Worm (Caenorhabditis elegans) whole organism, L2 larva: ENCODE data around the gene spp-14.

Source experiments
- C34F6.9 ChIP-seq: fragments of 150-350 bp; optimal IDR thresholded peaks from 2 replicates; lab custom pipeline; 2014; ENCODE audit warnings: missing biosample characterization, missing genetic modification characterization
- R02D3.7 ChIP-seq: fragments of 150-350 bp; optimal IDR thresholded peaks from 2 replicates; lab custom pipeline; 2014; ENCODE audit warnings: missing biosample characterization, missing genetic modification characterization
- ZK546.5 ChIP-seq: sonication (generic microtip); optimal IDR thresholded peaks from 2 replicates; lab custom pipeline; 2017; ENCODE audit warnings: missing biosample characterization, missing genetic modification characterization
- alr-1 ChIP-seq: fragments of 150-350 bp; optimal IDR thresholded peaks from 2 replicates; lab custom pipeline; 2014; ENCODE audit warnings: missing biosample characterization, missing genetic modification characterization
- aly-2 ChIP-seq: fragments of 150-350 bp; optimal IDR thresholded peaks from 2 replicates; lab custom pipeline; 2014; ENCODE audit warnings: missing biosample characterization, missing genetic modification characterization
- ama-1 ChIP-seq: fragments of 150-350 bp; optimal IDR thresholded peaks from 2 replicates; lab custom pipeline; 2018; ENCODE audit warnings: inconsistent platforms
- blmp-1 ChIP-seq: sonication (generic microtip); optimal IDR thresholded peaks from 2 replicates; lab custom pipeline; 2017; ENCODE audit warnings: missing genetic modification characterization, mild to moderate bottlenecking, missing compliant biosample characterization, antibody characterized with exemption, moderate library complexity; ENCODE audit not compliant: insufficient read depth
- ceh-16 ChIP-seq: fragments of 150-350 bp; optimal IDR thresholded peaks from 2 replicates; lab custom pipeline; 2014; ENCODE audit warnings: missing biosample characterization, missing genetic modification characterization
- ceh-82 ChIP-seq: fragments of 150-350 bp; optimal IDR thresholded peaks from 2 replicates; lab custom pipeline; 2014; ENCODE audit warnings: missing biosample characterization, missing genetic modification characterization
- crh-2 ChIP-seq: sonication (generic microtip); optimal IDR thresholded peaks from 2 replicates; lab custom pipeline; 2017; ENCODE audit warnings: missing biosample characterization, missing genetic modification characterization
- elt-1 ChIP-seq: fragments of 150-350 bp; optimal IDR thresholded peaks from 2 replicates; lab custom pipeline; 2014; ENCODE audit warnings: missing biosample characterization, missing genetic modification characterization
- elt-3 ChIP-seq: sonication (generic microtip); optimal IDR thresholded peaks from 2 replicates; lab custom pipeline; 2017; ENCODE audit warnings: missing biosample characterization, missing genetic modification characterization
- fos-1 ChIP-seq: fragments of 150-350 bp; optimal IDR thresholded peaks from 2 replicates; lab custom pipeline; 2014; ENCODE audit warnings: missing biosample characterization, missing genetic modification characterization
- gmeb-1 ChIP-seq: fragments of 150-350 bp; optimal IDR thresholded peaks from 2 replicates; lab custom pipeline; 2014; ENCODE audit warnings: missing biosample characterization, missing genetic modification characterization
- lin-39 ChIP-seq: fragments of 150-350 bp; optimal IDR thresholded peaks from 2 replicates; lab custom pipeline; 2014; ENCODE audit warnings: missing biosample characterization, missing genetic modification reagents, missing genetic modification characterization
- lsy-2 ChIP-seq, 2 experiments: fragments of 150-350 bp in 1 of 2; sonication (generic microtip) in 1 of 2; optimal IDR thresholded peaks; 2 replicates each; lab custom pipeline; 2014 to 2017; ENCODE audit warnings: missing biosample characterization in 2 of 2, missing genetic modification characterization in 2 of 2
- mab-5 ChIP-seq: fragments of 150-350 bp; optimal IDR thresholded peaks from 2 replicates; lab custom pipeline; 2014; ENCODE audit warnings: missing biosample characterization, missing genetic modification characterization
- mdl-1 ChIP-seq, 2 experiments: fragments of 150-350 bp in 1 of 2; sonication (generic microtip) in 1 of 2; optimal IDR thresholded peaks; 2 replicates each; lab custom pipeline; 2017; ENCODE audit warnings: missing biosample characterization in 2 of 2, missing genetic modification characterization in 2 of 2
- nhr-10 ChIP-seq: sonication (generic microtip); optimal IDR thresholded peaks from 2 replicates; lab custom pipeline; 2017; ENCODE audit warnings: missing biosample characterization, missing genetic modification characterization
- nhr-11 ChIP-seq: fragments of 150-350 bp; optimal IDR thresholded peaks from 2 replicates; lab custom pipeline; 2014; ENCODE audit warnings: missing biosample characterization, missing genetic modification characterization
- nhr-12 ChIP-seq: fragments of 150-350 bp; optimal IDR thresholded peaks from 2 replicates; lab custom pipeline; 2014; ENCODE audit warnings: missing biosample characterization, missing genetic modification characterization
- nhr-129 ChIP-seq: fragments of 150-350 bp; optimal IDR thresholded peaks from 2 replicates; lab custom pipeline; 2014; ENCODE audit warnings: missing biosample characterization, missing genetic modification characterization
- nhr-21 ChIP-seq: fragments of 150-350 bp; optimal IDR thresholded peaks from 2 replicates; lab custom pipeline; 2014; ENCODE audit warnings: missing biosample characterization, missing genetic modification characterization
- nhr-23 ChIP-seq: fragments of 150-350 bp; optimal IDR thresholded peaks from 2 replicates; lab custom pipeline; 2014; ENCODE audit warnings: missing biosample characterization, missing genetic modification reagents, missing genetic modification characterization
- nhr-237 ChIP-seq: fragments of 150-350 bp; optimal IDR thresholded peaks from 2 replicates; lab custom pipeline; 2014; ENCODE audit warnings: missing biosample characterization, missing genetic modification characterization
- nhr-25 ChIP-seq: fragments of 150-350 bp; sonication (generic microtip); optimal IDR thresholded peaks from 3 replicates; lab custom pipeline; 2014; ENCODE audit warnings: missing biosample characterization, missing genetic modification characterization
- nhr-6 ChIP-seq: fragments of 150-350 bp; optimal IDR thresholded peaks from 2 replicates; lab custom pipeline; 2014; ENCODE audit warnings: missing biosample characterization, missing genetic modification characterization
- nhr-77 ChIP-seq: fragments of 150-350 bp; optimal IDR thresholded peaks from 2 replicates; lab custom pipeline; 2014; ENCODE audit warnings: missing biosample characterization, missing genetic modification characterization
- peb-1 ChIP-seq: fragments of 150-350 bp; optimal IDR thresholded peaks from 2 replicates; lab custom pipeline; 2014; ENCODE audit warnings: missing biosample characterization, missing genetic modification characterization
- sma-3 ChIP-seq: sonication (generic microtip); optimal IDR thresholded peaks from 2 replicates; lab custom pipeline; 2016; ENCODE audit warnings: missing genetic modification reagents, missing genetic modification characterization, missing compliant biosample characterization
- snpc-4 ChIP-seq: fragments of 150-350 bp; optimal IDR thresholded peaks from 2 replicates; lab custom pipeline; 2014; ENCODE audit warnings: missing biosample characterization, missing genetic modification characterization
- unc-39 ChIP-seq: fragments of 150-350 bp; optimal IDR thresholded peaks from 2 replicates; lab custom pipeline; 2014; ENCODE audit warnings: missing biosample characterization, missing genetic modification characterization
- unc-55 ChIP-seq: fragments of 150-350 bp; sonication (generic microtip); optimal IDR thresholded peaks from 3 replicates; lab custom pipeline; 2014; ENCODE audit warnings: missing biosample characterization, missing genetic modification reagents, missing genetic modification characterization
- zag-1 ChIP-seq: fragments of 150-350 bp; optimal IDR thresholded peaks from 2 replicates; lab custom pipeline; 2014; ENCODE audit warnings: missing biosample characterization, missing genetic modification characterization
- ztf-1 ChIP-seq: fragments of 200-800 bp; sonication (Bioruptor generic); conservative IDR thresholded peaks from 2 replicates; pipeline ENCODE4 v1.3.6; 2022; ENCODE audit warnings: missing genetic modification characterization, missing compliant biosample characterization
- ztf-11 ChIP-seq: sonication (generic microtip); optimal IDR thresholded peaks from 2 replicates; lab custom pipeline; 2017; ENCODE audit warnings: missing biosample characterization, missing genetic modification characterization
- ztf-4 ChIP-seq: fragments of 150-350 bp; optimal IDR thresholded peaks from 2 replicates; lab custom pipeline; 2014; ENCODE audit warnings: missing biosample characterization, missing genetic modification characterization

spp-14 gene

DNA sequence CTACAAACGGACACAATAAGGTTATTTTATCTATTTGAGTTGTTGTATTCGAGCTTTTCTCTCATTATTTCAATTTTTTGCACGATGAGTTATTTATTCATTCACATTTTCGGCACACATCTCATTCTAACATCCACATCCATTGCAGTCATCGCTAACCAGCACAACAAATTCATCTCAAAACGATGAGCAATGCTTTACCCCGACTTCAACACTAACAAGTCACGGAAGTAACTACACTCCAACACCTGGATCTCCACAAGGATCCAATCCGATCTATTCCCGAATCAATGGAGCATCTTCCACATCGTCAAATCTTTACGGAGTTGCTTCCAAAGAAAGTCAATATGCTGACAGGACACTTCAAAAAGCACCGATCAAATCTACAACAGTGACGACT, 1.7 kb upstream of the spp-14 start:
- no peak for TF ChIP-seq blmp-1
- no peak for TF ChIP-seq nhr-25 (tag; lab: Kevin White, UChicago)
- TF ChIP-seq aly-2 (tag; lab: Kevin White, UChicago) = no peak
- TF ChIP-seq elt-3 (tag; lab: Kevin White, UChicago) = no peak
- no peak for TF ChIP-seq mdl-1 (tag; optimal IDR thresholded peaks at IDR 0.05; lab: Kevin White, UChicago)
- TF ChIP-seq nhr-129 = no peak
- no peak for TF ChIP-seq peb-1 (tag; lab: Kevin White, UChicago)
- TF ChIP-seq ceh-82 = no peak
- no peak for TF ChIP-seq nhr-6 (tag; lab: Kevin White, UChicago)
- no peak for TF ChIP-seq zag-1 (tag; lab: Kevin White, UChicago)
- TF ChIP-seq nhr-23 = no peak
- TF ChIP-seq snpc-4 (tag; lab: Kevin White, UChicago) = no peak

DNA sequence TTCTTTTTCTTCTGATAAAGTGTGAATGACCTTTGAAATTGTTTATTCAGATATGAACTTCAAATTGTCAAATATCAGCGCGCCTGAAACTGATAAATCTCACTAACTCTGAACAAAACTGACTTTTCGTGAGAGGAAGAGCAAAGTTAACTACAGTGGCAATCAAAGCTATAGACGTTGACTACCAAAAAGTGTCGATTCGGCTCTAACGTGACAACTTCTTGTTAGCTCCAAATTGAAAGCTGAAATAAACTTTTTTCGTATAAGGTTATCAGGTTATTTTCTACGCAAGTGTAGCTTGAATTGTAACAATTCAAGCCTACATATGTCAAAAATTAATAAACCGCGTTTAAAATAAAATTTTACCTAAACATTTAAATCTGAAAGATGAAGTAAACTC, 572 bp downstream of the spp-14 start:
- TF ChIP-seq nhr-129 = no peak
- TF ChIP-seq gmeb-1 = peak; percentile 34
- peak; percentile 15 for TF ChIP-seq crh-2 (tag; lab: Kevin White, UChicago)

DNA sequence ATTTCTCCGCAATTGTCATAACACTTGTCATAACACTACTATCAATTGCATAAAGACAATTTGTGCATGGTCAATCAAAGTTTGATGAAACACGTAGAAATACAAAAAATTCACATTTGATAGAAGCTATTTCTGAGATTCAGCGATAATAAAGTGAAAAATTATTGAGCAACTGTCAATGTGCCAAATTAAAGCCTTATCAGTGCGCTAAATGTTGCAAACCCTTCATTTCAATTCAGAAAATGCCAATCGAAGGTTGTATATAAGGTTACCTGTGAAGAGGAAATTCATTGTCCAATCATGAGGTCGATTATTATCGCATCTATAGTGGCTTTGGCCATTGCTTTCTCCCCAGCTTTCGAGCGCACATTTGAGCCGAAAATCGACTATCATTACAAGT, 1.8 kb downstream of the spp-14 start, which contains the start of gene vit-1:
Gene vit-1, plus strand, starts transcription at position 289 of the 400 bp plus-strand sequence.
- TF ChIP-seq peb-1 (tag; lab: Kevin White, UChicago) (no peak), nhr-6 (tag; lab: Kevin White, UChicago) (no peak), elt-1 (tag; lab: Kevin White, UChicago) (no peak), ZK546.5 (tag; lab: Kevin White, UChicago) (no peak)

DNA sequence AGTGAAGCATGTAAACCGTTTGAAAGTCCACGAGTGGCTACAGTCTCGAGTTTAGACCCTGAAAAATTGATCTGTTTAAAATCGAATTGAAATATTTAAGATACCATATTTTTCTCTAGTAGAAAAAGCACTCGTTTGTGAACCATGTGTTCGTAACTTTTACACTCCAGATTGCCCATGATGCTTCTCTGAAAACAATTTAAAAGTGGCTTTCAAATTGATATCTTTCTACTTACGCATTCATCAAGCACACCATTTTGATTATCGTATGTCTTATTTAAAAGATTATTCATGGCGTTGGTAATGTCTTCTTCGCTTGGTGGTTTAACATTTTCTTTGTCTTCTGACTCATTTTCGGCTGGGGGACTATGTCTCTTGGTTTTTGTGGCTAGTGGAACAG, 7.8 kb downstream of the spp-14 start:
- no peak for TF ChIP-seq lsy-2 (tag; optimal IDR thresholded peaks at IDR 0.05; lab: Kevin White, UChicago)

DNA sequence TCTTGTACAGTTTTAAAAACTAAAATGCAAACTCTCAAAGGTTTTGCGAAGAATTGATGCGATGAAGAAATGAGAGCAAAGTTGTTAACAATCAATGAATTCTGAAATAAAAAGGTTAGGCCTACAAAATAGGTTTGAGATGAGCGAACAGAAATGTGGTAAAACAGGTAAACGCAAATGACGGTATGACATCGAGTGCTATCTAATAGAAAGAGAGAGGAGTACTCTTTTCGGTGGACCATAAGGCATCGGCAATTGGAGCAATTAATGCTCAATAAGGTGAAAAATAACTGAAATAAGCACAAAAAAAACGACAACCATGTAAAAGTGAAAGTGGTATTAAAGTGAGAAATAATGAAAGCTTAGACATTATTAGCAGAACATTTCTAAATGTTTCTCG, 10.4 kb downstream of the spp-14 start, which contains the start of gene set-12:
Gene set-12, minus strand, starts transcription at position 101 of the 400 bp plus-strand sequence.
- TF ChIP-seq R02D3.7 (no peak), nhr-77 (tag; lab: Kevin White, UChicago) (no peak), lin-39 (tag; lab: Kevin White, UChicago) (no peak), mab-5 (tag; lab: Kevin White, UChicago) (no peak), aly-2 (tag; lab: Kevin White, UChicago) (no peak), alr-1 (no peak), blmp-1 (no peak), ama-1 (lab: Kevin White, UChicago) (no peak), nhr-12 (tag; lab: Kevin White, UChicago) (no peak), ztf-1 (GFP tag; lab: Robert Waterston, UW) (no peak), sma-3 (GFP tag; lab: Kevin White, UChicago) (no peak), nhr-10 (tag; lab: Kevin White, UChicago) (no peak), fos-1 (no peak), ztf-11 (no peak), nhr-129 (no peak), mdl-1 (tag; optimal IDR thresholded peaks at IDR 0.05; lab: Kevin White, UChicago) (no peak), ceh-16 (tag; lab: Kevin White, UChicago) (no peak), peb-1 (tag; lab: Kevin White, UChicago) (no peak)
- TF ChIP-seq, all 48 proteins: peak for 0

DNA sequence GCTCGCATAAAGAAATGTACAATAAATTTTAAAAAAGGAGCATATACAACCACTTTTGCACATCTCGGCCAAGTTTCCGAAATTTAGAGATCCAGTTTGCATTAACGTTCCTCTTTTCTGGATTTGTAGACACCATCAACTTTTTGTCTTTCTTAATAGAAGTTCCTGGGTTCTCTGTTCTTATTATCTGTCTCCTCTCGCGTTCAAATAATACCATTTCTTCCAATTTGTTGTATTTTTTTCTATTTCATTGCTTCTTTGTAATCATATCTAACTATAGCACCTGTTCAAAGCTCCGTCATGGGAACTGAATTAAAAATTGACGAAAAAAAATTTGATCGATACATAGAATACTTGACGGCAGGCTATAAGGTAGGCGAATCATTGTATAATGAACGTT, 13.6 kb downstream of the spp-14 start, which contains the start of gene K09F5.1:
Gene K09F5.1, plus strand, starts transcription at position 301 of the 400 bp plus-strand sequence.
- no peak for TF ChIP-seq ztf-4 (tag; lab: Kevin White, UChicago)
- TF ChIP-seq mab-5 (tag; lab: Kevin White, UChicago) = no peak
- no peak for TF ChIP-seq crh-2 (tag; lab: Kevin White, UChicago)
- TF ChIP-seq unc-39 (tag; lab: Kevin White, UChicago) = no peak
- TF ChIP-seq nhr-237 (tag; lab: Kevin White, UChicago) = no peak
- no peak for TF ChIP-seq ztf-1 (GFP tag; lab: Robert Waterston, UW)
- no peak for TF ChIP-seq nhr-10 (tag; lab: Kevin White, UChicago)
- TF ChIP-seq unc-55 = no peak
- TF ChIP-seq nhr-21 (tag; lab: Kevin White, UChicago) = no peak
- no peak for TF ChIP-seq zag-1 (tag; lab: Kevin White, UChicago)
- TF ChIP-seq sma-3 (GFP tag; lab: Kevin White, UChicago) = no peak
- no peak for TF ChIP-seq R02D3.7
- no peak for TF ChIP-seq ama-1 (lab: Kevin White, UChicago)
- TF ChIP-seq gmeb-1 = no peak
- TF ChIP-seq ZK546.5 (tag; lab: Kevin White, UChicago) = no peak
- TF ChIP-seq nhr-11 (tag; lab: Kevin White, UChicago) = no peak
- no peak for TF ChIP-seq alr-1
- no peak for TF ChIP-seq C34F6.9
